Worm (Caenorhabditis elegans): ENCODE data around the gene Y116A8C.40.
A peak's percentile ranks its signal among the peaks of the same experiment; 100 is the strongest.

Y116A8C.40 gene

ce11 chrIV:17099113-17099512 lies 51.7 kb downstream of the Y116A8C.40 start:
- no peak for TF ChIP-seq ceh-39 (tag; optimal IDR thresholded peaks at IDR 0.05)
- no peak for TF ChIP-seq M03D4.4 (tag; optimal IDR thresholded peaks at IDR 0.05)
- TF ChIP-seq cnd-1 (tag; optimal IDR thresholded peaks at IDR 0.05) = peak; percentile 30
- no peak for TF ChIP-seq lin-32 (GFP tag; optimal IDR thresholded peaks at IDR 0.05)
- TF ChIP-seq nhr-12 (tag; optimal IDR thresholded peaks at IDR 0.05) = no peak
- no peak for TF ChIP-seq elt-1 (tag; optimal IDR thresholded peaks at IDR 0.05; ENCODE audit: borderline replicate concordance, insufficient read depth)
- peak; percentile 18 for TF ChIP-seq sptf-1 (tag; optimal IDR thresholded peaks at IDR 0.05)

DNA sequence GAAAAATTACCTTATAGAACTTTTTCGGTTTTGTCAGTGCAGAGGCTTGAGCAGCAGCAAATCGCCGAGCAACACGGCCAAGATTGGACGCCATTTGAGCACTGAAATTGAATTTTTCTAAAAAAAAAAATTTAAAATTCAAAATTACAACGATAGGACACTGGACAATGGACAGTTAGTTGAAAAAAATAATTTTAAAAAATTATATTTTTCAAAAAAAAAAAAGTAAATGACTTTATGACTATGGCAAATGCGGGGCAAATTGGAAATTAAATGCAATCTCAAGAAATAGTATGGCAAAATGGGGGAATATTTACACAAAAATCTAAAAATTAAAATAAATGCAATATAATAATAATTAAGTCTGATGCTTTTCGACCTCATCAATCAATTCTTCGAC lies 54.6 kb downstream of the Y116A8C.40 start, which contains the start of gene Y116A8C.27:
Gene Y116A8C.27 (minus strand): TSS at position 101 of the 400 bp plus-strand sequence.
- TF ChIP-seq ceh-83 (GFP tag; optimal IDR thresholded peaks at IDR 0.05) = no peak
- TF ChIP-seq mab-5 (tag; optimal IDR thresholded peaks at IDR 0.05) = no peak
- TF ChIP-seq tbx-8 (GFP tag; optimal IDR thresholded peaks at IDR 0.05) = no peak

Measured in whole organism, mixed stage, embryonic.